Fruit fly (Drosophila melanogaster) whole organism, pupa: ENCODE measurements around the gene rk.

Source experiments
- CG4496 ChIP-seq: fragments of 200-800 bp; sonication (Bioruptor generic); IDR thresholded peaks from 3 replicates; pipeline ENCODE4 v1.3.6; 2022; ENCODE audit warnings: missing biosample characterization, missing genetic modification characterization
- Ets98B ChIP-seq: fragments of 200-800 bp; sonication (Bioruptor generic); IDR thresholded peaks from 2 replicates; pipeline ENCODE4 v1.3.6; 2022; ENCODE audit warnings: missing biosample characterization, missing genetic modification characterization

dm6 chr2L:14012304-14013054 lies 11.4 kb upstream of the rk start, which contains the start of gene bgm:
- TF ChIP-seq Ets98B, result no peak
- no peak for TF ChIP-seq CG4496
